Fruit fly (Drosophila melanogaster) whole organism, embryonic: ENCODE results near the gene CG11839.

Experiments
- CG11504 ChIP-seq: fragments of 200-800 bp; sonication (Bioruptor generic); optimal IDR thresholded peaks from 3 replicates; lab custom pipeline; 2019; ENCODE audit warnings: missing biosample characterization, mild to moderate bottlenecking, missing genetic modification characterization, moderate library complexity
- CG12299 ChIP-seq: fragments of 200-800 bp; sonication (Bioruptor generic); optimal IDR thresholded peaks from 2 replicates; lab custom pipeline; 2018; ENCODE audit warnings: missing biosample characterization, mild to moderate bottlenecking, missing genetic modification characterization
- CG8924 ChIP-seq: fragments of 200-800 bp; optimal IDR thresholded peaks from 3 replicates; lab custom pipeline; 2019; ENCODE audit warnings: missing biosample characterization, mild to moderate bottlenecking, missing genetic modification characterization, moderate library complexity
- D19A ChIP-seq: fragments of 200-800 bp; optimal IDR thresholded peaks from 3 replicates; lab custom pipeline; 2019; ENCODE audit warnings: missing biosample characterization, mild to moderate bottlenecking, missing genetic modification characterization, moderate library complexity
- Six4 ChIP-seq: fragments of 200-800 bp; sonication (Bioruptor generic); optimal IDR thresholded peaks from 2 replicates; lab custom pipeline; 2016; ENCODE audit warnings: missing biosample characterization, missing genetic modification characterization
- aop ChIP-seq: fragments of 200-800 bp; sonication (Bioruptor generic); IDR thresholded peaks from 2 replicates; pipeline ENCODE4 v1.3.6; 2022; ENCODE audit warnings: missing biosample characterization, missing genetic modification characterization
- ssp ChIP-seq: fragments of 200-800 bp; sonication (Bioruptor generic); IDR thresholded peaks from 2 replicates; pipeline ENCODE4 v1.3.6; 2022; ENCODE audit warnings: missing biosample characterization, missing genetic modification characterization
- toy ChIP-seq: fragments of 200-800 bp; sonication (Bioruptor generic); IDR thresholded peaks from 2 replicates; pipeline ENCODE4 v1.3.6; 2022; ENCODE audit warnings: missing biosample characterization, missing genetic modification characterization

- TF ChIP-seq CG8924 (tag; lab: Kevin White, UChicago) (no peak), D19A (tag; lab: Kevin White, UChicago) (no peak), CG12299 (tag; lab: Kevin White, UChicago) (no peak), ssp (GFP tag; lab: Robert Waterston, UW) (no peak), CG11504 (tag; lab: Kevin White, UChicago) (no peak), toy (GFP tag; lab: Robert Waterston, UW) (no peak), Six4 (no peak), aop (GFP tag; lab: Robert Waterston, UW) (no peak)
Observed at dm6 chr3R:25066856-25067255, 2.9 kb upstream of the CG11839 start.
